Fruit fly (Drosophila melanogaster) Kc167 (cell line): ENCODE measurements around the gene CG32576.

Experiments used
- Myc ChIP-seq: fragments of >200 bp; optimal IDR thresholded peaks from 2 replicates; lab custom pipeline; 2017; ENCODE audit warnings: missing external identifiers
- Sin3A ChIP-seq: fragments of >200 bp; optimal IDR thresholded peaks from 2 replicates; lab custom pipeline; 2018; ENCODE audit warnings: missing external identifiers
- insv ChIP-seq: fragments of >200 bp; optimal IDR thresholded peaks from 3 replicates; lab custom pipeline; 2018; ENCODE audit warnings: missing external identifiers
- ttk ChIP-seq: sonication (Bioruptor generic); optimal IDR thresholded peaks from 2 replicates; lab custom pipeline; 2017; ENCODE audit warnings: missing external identifiers

- TF ChIP-seq ttk (lab: Kevin White, UChicago) (no peak), Sin3A (lab: Kevin White, UChicago) (no peak), insv (lab: Kevin White, UChicago) (no peak), Myc (lab: Kevin White, UChicago) (no peak)
Observed at dm6 chrX:16278783-16279182, 9.6 kb downstream of the CG32576 start.
